Fruit fly (Drosophila melanogaster) whole organism, wandering third instar larva: Measurements from ENCODE around the gene CG5535.
"Not testable (repeated sequence)": the region's sequence is repeated elsewhere in the genome, so short reads cannot be mapped to it uniquely, and the experiment has no call there.

Experiments
- Abd-B ChIP-seq: fragments of >200 bp; optimal IDR thresholded peaks from 2 replicates; lab custom pipeline; 2017; ENCODE audit warnings: missing biosample characterization, missing genetic modification characterization
- CG32264 ChIP-seq: fragments of 200-800 bp; sonication (Bioruptor generic); optimal IDR thresholded peaks from 2 replicates; lab custom pipeline; 2016; ENCODE audit warnings: missing biosample characterization, missing genetic modification characterization
- CG9705 ChIP-seq: fragments of 200-800 bp; sonication (Bioruptor generic); optimal IDR thresholded peaks from 2 replicates; lab custom pipeline; 2018; ENCODE audit warnings: missing biosample characterization, mild to moderate bottlenecking, missing genetic modification characterization
- CrebA ChIP-seq: fragments of 200-800 bp; sonication (Bioruptor generic); optimal IDR thresholded peaks from 2 replicates; lab custom pipeline; 2016; ENCODE audit warnings: missing biosample characterization, mild to moderate bottlenecking, missing genetic modification characterization, borderline replicate concordance
- Dfd ChIP-seq: fragments of >200 bp; optimal IDR thresholded peaks from 2 replicates; lab custom pipeline; 2017; ENCODE audit warnings: missing biosample characterization, missing genetic modification characterization
- Dif ChIP-seq: fragments of 200-275, 200-300 bp; sonication (Bioruptor generic); optimal IDR thresholded peaks from 2 replicates; lab custom pipeline; 2018; ENCODE audit warnings: missing biosample characterization, missing genetic modification characterization; ENCODE audit not compliant: partially characterized antibody
- GATAd ChIP-seq: sonication (Bioruptor generic); optimal IDR thresholded peaks from 2 replicates; lab custom pipeline; 2016; ENCODE audit warnings: missing biosample characterization, missing genetic modification characterization
- HLH106 ChIP-seq: fragments of 200-800 bp; optimal IDR thresholded peaks from 3 replicates; lab custom pipeline; 2019; ENCODE audit warnings: missing biosample characterization, mild to moderate bottlenecking, missing genetic modification characterization, moderate library complexity
- Hnf4 ChIP-seq: fragments of 200-800 bp; sonication (Bioruptor generic); optimal IDR thresholded peaks from 2 replicates; lab custom pipeline; 2016; ENCODE audit warnings: missing biosample characterization, mild to moderate bottlenecking, missing genetic modification characterization
- Hr78 ChIP-seq: fragments of >200 bp; optimal IDR thresholded peaks from 2 replicates; lab custom pipeline; 2017; ENCODE audit warnings: missing biosample characterization, missing genetic modification characterization
- Hr83 ChIP-seq: fragments of 200-300 bp; sonication (Bioruptor generic); optimal IDR thresholded peaks from 2 replicates; lab custom pipeline; 2016; ENCODE audit warnings: missing biosample characterization, mild to moderate bottlenecking, missing genetic modification characterization, moderate library complexity; ENCODE audit not compliant: poor library complexity, severe bottlenecking
- Jra ChIP-seq: sonication (Bioruptor generic); optimal IDR thresholded peaks from 2 replicates; lab custom pipeline; 2016; ENCODE audit warnings: missing biosample characterization, missing genetic modification characterization
- Mio ChIP-seq: sonication (Bioruptor generic); optimal IDR thresholded peaks from 2 replicates; lab custom pipeline; 2016; ENCODE audit warnings: missing biosample characterization, missing genetic modification characterization
- Myc ChIP-seq: fragments of >200 bp; optimal IDR thresholded peaks from 2 replicates; lab custom pipeline; 2017
- N ChIP-seq: fragments of >200 bp; optimal IDR thresholded peaks from 2 replicates; lab custom pipeline; 2018; ENCODE audit warnings: missing biosample characterization, missing external identifiers, missing genetic modification characterization
- Rel ChIP-seq, 2 experiments: fragments of 200-800 bp; sonication (Bioruptor generic) in 1 of 2; optimal IDR thresholded peaks; 2 replicates in 1 of 2; 3 replicates in 1 of 2; lab custom pipeline; 2016 to 2019; ENCODE audit warnings: mild to moderate bottlenecking in 2 of 2, missing biosample characterization in 2 of 2, missing genetic modification characterization in 2 of 2, moderate library complexity in 1 of 2
- Vsx2 ChIP-seq: fragments of 200-300, 225-300 bp; sonication (Bioruptor generic); optimal IDR thresholded peaks from 2 replicates; lab custom pipeline; 2018; ENCODE audit warnings: missing biosample characterization, missing genetic modification characterization; ENCODE audit not compliant: partially characterized antibody
- br ChIP-seq: fragments of 200-800 bp; sonication (Bioruptor generic); optimal IDR thresholded peaks from 2 replicates; lab custom pipeline; 2016; ENCODE audit warnings: missing biosample characterization, missing genetic modification characterization
- brk ChIP-seq: fragments of 200-800 bp; sonication (Bioruptor generic); optimal IDR thresholded peaks from 2 replicates; lab custom pipeline; 2016; ENCODE audit warnings: missing biosample characterization, mild to moderate bottlenecking, missing genetic modification characterization
- dl ChIP-seq, 2 experiments: fragments of 175-275, 200-275 bp in 1 of 2; fragments of 200-275 bp in 1 of 2; sonication (Bioruptor generic); optimal IDR thresholded peaks; lab custom pipeline; 2018; ENCODE audit warnings: mild to moderate bottlenecking in 2 of 2, missing biosample characterization in 2 of 2, missing genetic modification characterization in 2 of 2, moderate library complexity in 2 of 2; ENCODE audit not compliant: partially characterized antibody in 2 of 2, insufficient read depth in 1 of 2
- dmrt93B ChIP-seq: fragments of 200-800 bp; sonication (Bioruptor generic); optimal IDR thresholded peaks from 2 replicates; lab custom pipeline; 2018; ENCODE audit warnings: missing biosample characterization, mild to moderate bottlenecking, missing genetic modification characterization
- dsf ChIP-seq: sonication (Bioruptor generic); optimal IDR thresholded peaks from 2 replicates; lab custom pipeline; 2016; ENCODE audit warnings: missing biosample characterization, missing genetic modification characterization, borderline replicate concordance
- ey ChIP-seq: fragments of 200-800 bp; sonication (Bioruptor generic); optimal IDR thresholded peaks from 2 replicates; lab custom pipeline; 2016; ENCODE audit warnings: missing biosample characterization, missing genetic modification characterization
- foxo ChIP-seq, 2 experiments: fragments of 200-800 bp; sonication (Bioruptor generic); optimal IDR thresholded peaks; 2 replicates in 1 of 2; 3 replicates in 1 of 2; lab custom pipeline; 2016 to 2017; ENCODE audit warnings: missing biosample characterization in 2 of 2, missing genetic modification characterization in 2 of 2
- fru ChIP-seq: fragments of 200-800 bp; sonication (Bioruptor generic); optimal IDR thresholded peaks from 3 replicates; lab custom pipeline; 2016; ENCODE audit warnings: missing biosample characterization, mild to moderate bottlenecking, missing genetic modification characterization
- h ChIP-seq: fragments of 200-800 bp; sonication (Bioruptor generic); optimal IDR thresholded peaks from 3 replicates; lab custom pipeline; 2016; ENCODE audit warnings: missing biosample characterization, mild to moderate bottlenecking, missing genetic modification characterization
- jim ChIP-seq: fragments of 175-275, 200-325 bp; sonication (Bioruptor generic); optimal IDR thresholded peaks from 2 replicates; lab custom pipeline; 2016; ENCODE audit warnings: missing biosample characterization, mild to moderate bottlenecking, missing genetic modification characterization
- lola ChIP-seq: fragments of >200 bp; optimal IDR thresholded peaks from 2 replicates; lab custom pipeline; 2017; ENCODE audit warnings: missing biosample characterization, missing genetic modification characterization
- pan ChIP-seq: fragments of >200 bp; optimal IDR thresholded peaks from 2 replicates; lab custom pipeline; 2017
- psq ChIP-seq: fragments of 200-800 bp; sonication (Bioruptor generic); optimal IDR thresholded peaks from 3 replicates; lab custom pipeline; 2017; ENCODE audit warnings: missing biosample characterization, mild to moderate bottlenecking, missing genetic modification characterization, moderate library complexity
- sv ChIP-seq: fragments of 200-800 bp; sonication (Bioruptor generic); optimal IDR thresholded peaks from 3 replicates; lab custom pipeline; 2016; ENCODE audit warnings: missing biosample characterization, missing genetic modification characterization
- tai ChIP-seq: sonication (Bioruptor generic); optimal IDR thresholded peaks from 2 replicates; lab custom pipeline; 2016; ENCODE audit warnings: missing biosample characterization, missing genetic modification characterization
- woc ChIP-seq: sonication (Bioruptor generic); optimal IDR thresholded peaks from 2 replicates; lab custom pipeline; 2016; ENCODE audit warnings: missing biosample characterization, mild to moderate bottlenecking, missing genetic modification characterization

The CG5535 gene

dm6 chr3L:17886545-17886944 is 30.0 kb upstream of the CG5535 start, which contains the start of gene CG16775:
Gene CG16775 (minus strand): TSS chr3L:17886645.
- TF ChIP-seq Jra (GFP tag; lab: Kevin White, UChicago) (no peak), ey (GFP tag; lab: Kevin White, UChicago) (no peak), Dif (no peak)

dm6 chr3L:17884276-17884675 is 27.7 kb upstream of the CG5535 start, which contains the start of gene CG5506:
Gene CG5506 (minus strand): TSS chr3L:17884376.
- no peak for TF ChIP-seq Rel (GFP tag; optimal IDR thresholded peaks at IDR 0.05; lab: Kevin White, UChicago)
- peak; percentile 66 for TF ChIP-seq Rel (tag; optimal IDR thresholded peaks at IDR 0.05; lab: Kevin White, UChicago)
- no peak for TF ChIP-seq jim (GFP tag; lab: Kevin White, UChicago)
- TF ChIP-seq, all 38 proteins: peak for 1

dm6 chr3L:17878781-17879360 is 22.3 kb upstream of the CG5535 start, which contains the start of gene CG7408:
Gene CG7408 (plus strand): TSS chr3L:17879096.
- TF ChIP-seq HLH106 (tag; lab: Kevin White, UChicago) (no peak), dl (GFP tag; optimal IDR thresholded peaks at IDR 0.05; lab: Kevin White, UChicago; ENCODE audit: insufficient read depth in 1 of 2, partially characterized antibody in 2 of 2) (peak in 1 of 2 experiments; percentile 28), Hr83 (GFP tag; lab: Kevin White, UChicago) (peak; percentile 12), foxo (GFP tag; optimal IDR thresholded peaks at IDR 0.05; lab: Kevin White, UChicago) (no peak), Rel (GFP tag; optimal IDR thresholded peaks at IDR 0.05; lab: Kevin White, UChicago) (no peak), Rel (tag; optimal IDR thresholded peaks at IDR 0.05; lab: Kevin White, UChicago) (no peak), Dfd (GFP tag; lab: Kevin White, UChicago) (no peak), h (GFP tag; lab: Kevin White, UChicago) (peak; percentile 49), GATAd (GFP tag; lab: Kevin White, UChicago) (no peak), sv (no peak), Hnf4 (GFP tag; lab: Kevin White, UChicago) (peak; percentile 28), brk (GFP tag; lab: Kevin White, UChicago) (no peak), N (GFP tag; lab: Kevin White, UChicago) (no peak), lola (GFP tag; lab: Kevin White, UChicago) (no peak), CG32264 (no peak), jim (GFP tag; lab: Kevin White, UChicago) (no peak), woc (no peak), tai (no peak), Myc (lab: Kevin White, UChicago) (peak; percentile 29), br (peak; percentile 24), Jra (GFP tag; lab: Kevin White, UChicago) (no peak), CG9705 (GFP tag; lab: Kevin White, UChicago) (no peak), dmrt93B (GFP tag; lab: Kevin White, UChicago) (no peak), dsf (GFP tag; lab: Kevin White, UChicago) (no peak), Vsx2 (GFP tag; lab: Kevin White, UChicago) (no peak), Dif (peak; percentile 37), Mio (no peak), Hr78 (no peak), pan (no peak), Abd-B (GFP tag; lab: Kevin White, UChicago) (no peak), psq (GFP tag; lab: Kevin White, UChicago) (no peak), CrebA (peak; percentile 65), fru (peak; percentile 79)

- TF ChIP-seq fru; jim (GFP tag; lab: Kevin White, UChicago); GATAd (GFP tag; lab: Kevin White, UChicago): not testable (repeated sequence)
- TF ChIP-seq, all 38 proteins: peak for 0; not testable (repeated sequence) for 38
Observed at dm6 chr3L:17858174-17858573, 1.6 kb upstream of the CG5535 start, which contains the start of gene CG34002. Gene CG34002 (plus strand): TSS chr3L:17858474.
